Worm (Caenorhabditis elegans): ENCODE data around the gene fah-1.

DNA sequence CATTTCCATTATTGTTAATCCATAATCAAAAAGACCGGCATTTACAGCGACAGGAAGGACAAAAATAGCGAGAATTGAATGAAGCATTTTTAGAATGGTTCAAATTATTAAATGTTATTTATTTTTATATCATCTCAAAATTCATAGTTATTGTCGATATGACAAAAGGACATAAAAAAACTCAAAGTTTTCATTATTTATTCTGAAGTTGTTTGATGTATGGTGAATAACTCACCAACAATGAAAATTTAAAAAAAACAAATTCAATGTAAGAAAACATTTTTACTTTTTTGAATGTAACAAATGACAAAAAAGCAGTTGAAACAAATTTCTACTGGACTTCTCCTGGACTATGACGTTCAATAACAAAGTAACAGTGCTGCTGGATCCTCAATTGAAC lies 8.3 kb downstream of the fah-1 start, which contains the start of gene K10C2.14:
- TF ChIP-seq flt-1 (GFP tag; IDR thresholded peaks at IDR 0.05) (no peak), ref-1 (GFP tag; conservative IDR thresholded peaks at IDR 0.05) (no peak), med-1 (GFP tag; optimal IDR thresholded peaks at IDR 0.05; ENCODE audit: insufficient read depth) (no peak), T22C8.4 (GFP tag; IDR thresholded peaks at IDR 0.05) (no peak), ztf-29 (GFP tag; IDR thresholded peaks at IDR 0.05) (no peak), ztf-23 (GFP tag; IDR thresholded peaks at IDR 0.05) (no peak), tab-1 (GFP tag; IDR thresholded peaks at IDR 0.05) (no peak), klf-2 (GFP tag; conservative IDR thresholded peaks at IDR 0.05) (no peak), cog-1 (tag; optimal IDR thresholded peaks at IDR 0.05) (no peak)
